Worm (Caenorhabditis elegans) whole organism, L2 larva: ENCODE data around the gene F35D11.3.

Source experiments
- R02D3.7 ChIP-seq: fragments of 150-350 bp; optimal IDR thresholded peaks from 2 replicates; lab custom pipeline; 2014; ENCODE audit warnings: missing biosample characterization, missing genetic modification characterization
- Y55F3AM.14 ChIP-seq: fragments of 200-800 bp; sonication (Bioruptor generic); optimal IDR thresholded peaks from 2 replicates; lab custom pipeline; 2018; ENCODE audit warnings: mild to moderate bottlenecking, missing genetic modification characterization, missing compliant biosample characterization
- ZK546.5 ChIP-seq: sonication (generic microtip); optimal IDR thresholded peaks from 2 replicates; lab custom pipeline; 2017; ENCODE audit warnings: missing biosample characterization, missing genetic modification characterization
- alr-1 ChIP-seq: fragments of 150-350 bp; optimal IDR thresholded peaks from 2 replicates; lab custom pipeline; 2014; ENCODE audit warnings: missing biosample characterization, missing genetic modification characterization
- ama-1 ChIP-seq: fragments of 150-350 bp; optimal IDR thresholded peaks from 2 replicates; lab custom pipeline; 2018; ENCODE audit warnings: inconsistent platforms
- ceh-16 ChIP-seq: fragments of 150-350 bp; optimal IDR thresholded peaks from 2 replicates; lab custom pipeline; 2014; ENCODE audit warnings: missing biosample characterization, missing genetic modification characterization
- ceh-82 ChIP-seq: fragments of 150-350 bp; optimal IDR thresholded peaks from 2 replicates; lab custom pipeline; 2014; ENCODE audit warnings: missing biosample characterization, missing genetic modification characterization
- crh-2 ChIP-seq: sonication (generic microtip); optimal IDR thresholded peaks from 2 replicates; lab custom pipeline; 2017; ENCODE audit warnings: missing biosample characterization, missing genetic modification characterization
- egl-27 ChIP-seq: sonication (generic microtip); optimal IDR thresholded peaks from 3 replicates; lab custom pipeline; 2017; ENCODE audit warnings: missing biosample characterization, missing genetic modification reagents, missing genetic modification characterization
- elt-3 ChIP-seq: sonication (generic microtip); optimal IDR thresholded peaks from 2 replicates; lab custom pipeline; 2017; ENCODE audit warnings: missing biosample characterization, missing genetic modification characterization
- fos-1 ChIP-seq: fragments of 150-350 bp; optimal IDR thresholded peaks from 2 replicates; lab custom pipeline; 2014; ENCODE audit warnings: missing biosample characterization, missing genetic modification characterization
- gmeb-1 ChIP-seq: fragments of 150-350 bp; optimal IDR thresholded peaks from 2 replicates; lab custom pipeline; 2014; ENCODE audit warnings: missing biosample characterization, missing genetic modification characterization
- lin-13 ChIP-seq: fragments of 150-350 bp; optimal IDR thresholded peaks from 2 replicates; lab custom pipeline; 2014; ENCODE audit warnings: missing biosample characterization, missing genetic modification reagents, missing genetic modification characterization
- lin-39 ChIP-seq: fragments of 150-350 bp; optimal IDR thresholded peaks from 2 replicates; lab custom pipeline; 2014; ENCODE audit warnings: missing biosample characterization, missing genetic modification reagents, missing genetic modification characterization
- lsy-2 ChIP-seq, 2 experiments: fragments of 150-350 bp in 1 of 2; sonication (generic microtip) in 1 of 2; optimal IDR thresholded peaks; 2 replicates each; lab custom pipeline; 2014 to 2017; ENCODE audit warnings: missing biosample characterization in 2 of 2, missing genetic modification characterization in 2 of 2
- mab-5 ChIP-seq: fragments of 150-350 bp; optimal IDR thresholded peaks from 2 replicates; lab custom pipeline; 2014; ENCODE audit warnings: missing biosample characterization, missing genetic modification characterization
- mbf-1 ChIP-seq: sonication (generic microtip); optimal IDR thresholded peaks from 2 replicates; lab custom pipeline; 2017; ENCODE audit warnings: missing biosample characterization, missing genetic modification characterization
- nhr-10 ChIP-seq: sonication (generic microtip); optimal IDR thresholded peaks from 2 replicates; lab custom pipeline; 2017; ENCODE audit warnings: missing biosample characterization, missing genetic modification characterization
- nhr-11 ChIP-seq: fragments of 150-350 bp; optimal IDR thresholded peaks from 2 replicates; lab custom pipeline; 2014; ENCODE audit warnings: missing biosample characterization, missing genetic modification characterization
- nhr-129 ChIP-seq: fragments of 150-350 bp; optimal IDR thresholded peaks from 2 replicates; lab custom pipeline; 2014; ENCODE audit warnings: missing biosample characterization, missing genetic modification characterization
- nhr-21 ChIP-seq: fragments of 150-350 bp; optimal IDR thresholded peaks from 2 replicates; lab custom pipeline; 2014; ENCODE audit warnings: missing biosample characterization, missing genetic modification characterization
- nhr-237 ChIP-seq: fragments of 150-350 bp; optimal IDR thresholded peaks from 2 replicates; lab custom pipeline; 2014; ENCODE audit warnings: missing biosample characterization, missing genetic modification characterization
- nhr-6 ChIP-seq: fragments of 150-350 bp; optimal IDR thresholded peaks from 2 replicates; lab custom pipeline; 2014; ENCODE audit warnings: missing biosample characterization, missing genetic modification characterization
- nhr-77 ChIP-seq: fragments of 150-350 bp; optimal IDR thresholded peaks from 2 replicates; lab custom pipeline; 2014; ENCODE audit warnings: missing biosample characterization, missing genetic modification characterization
- peb-1 ChIP-seq: fragments of 150-350 bp; optimal IDR thresholded peaks from 2 replicates; lab custom pipeline; 2014; ENCODE audit warnings: missing biosample characterization, missing genetic modification characterization
- sem-4 ChIP-seq: fragments of 150-350 bp; optimal IDR thresholded peaks from 2 replicates; lab custom pipeline; 2014; ENCODE audit warnings: missing biosample characterization, missing genetic modification reagents, missing genetic modification characterization
- sma-3 ChIP-seq: sonication (generic microtip); optimal IDR thresholded peaks from 2 replicates; lab custom pipeline; 2016; ENCODE audit warnings: missing genetic modification reagents, missing genetic modification characterization, missing compliant biosample characterization
- sma-9 ChIP-seq, 2 experiments: fragments of 150-350 bp in 1 of 2; sonication (generic microtip) in 1 of 2; optimal IDR thresholded peaks; 2 replicates each; lab custom pipeline; 2014 to 2016; ENCODE audit warnings: missing genetic modification characterization in 2 of 2, mild to moderate bottlenecking in 1 of 2, missing biosample characterization in 1 of 2, missing compliant biosample characterization in 1 of 2, missing genetic modification reagents in 1 of 2, moderate library complexity in 1 of 2
- snpc-4 ChIP-seq: fragments of 150-350 bp; optimal IDR thresholded peaks from 2 replicates; lab custom pipeline; 2014; ENCODE audit warnings: missing biosample characterization, missing genetic modification characterization
- unc-55 ChIP-seq: fragments of 150-350 bp; sonication (generic microtip); optimal IDR thresholded peaks from 3 replicates; lab custom pipeline; 2014; ENCODE audit warnings: missing biosample characterization, missing genetic modification reagents, missing genetic modification characterization
- unc-62 ChIP-seq: fragments of 150-350 bp; optimal IDR thresholded peaks from 2 replicates; lab custom pipeline; 2014; ENCODE audit warnings: missing biosample characterization, missing genetic modification reagents, missing genetic modification characterization
- zag-1 ChIP-seq: fragments of 150-350 bp; optimal IDR thresholded peaks from 2 replicates; lab custom pipeline; 2014; ENCODE audit warnings: missing biosample characterization, missing genetic modification characterization
- ztf-11 ChIP-seq: sonication (generic microtip); optimal IDR thresholded peaks from 2 replicates; lab custom pipeline; 2017; ENCODE audit warnings: missing biosample characterization, missing genetic modification characterization
- ztf-4 ChIP-seq: fragments of 150-350 bp; optimal IDR thresholded peaks from 2 replicates; lab custom pipeline; 2014; ENCODE audit warnings: missing biosample characterization, missing genetic modification characterization

The F35D11.3 gene

DNA sequence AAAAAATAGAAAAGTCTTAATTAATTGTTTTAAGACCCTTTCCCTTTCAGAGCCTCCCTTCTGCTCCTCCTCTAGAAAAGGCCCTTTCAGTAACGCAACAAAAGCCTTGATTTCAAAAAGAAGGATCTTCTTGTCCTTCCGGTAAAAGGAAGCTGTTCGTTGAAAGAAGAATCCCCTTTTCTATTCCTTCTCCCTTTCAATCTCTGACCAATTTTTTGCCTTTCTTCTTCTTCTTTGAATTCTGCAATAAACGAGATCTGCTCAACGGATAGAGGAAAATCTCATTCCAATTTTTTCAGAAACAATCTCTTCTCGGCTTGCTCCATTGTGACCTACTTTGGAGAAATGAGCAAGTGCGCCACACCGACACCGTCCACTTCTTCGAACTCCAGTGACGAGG is at the start of gene F35D11.3:
TSS of gene F35D11.3 (plus strand) at position 300 of the 400 bp plus-strand sequence.
- TF ChIP-seq sem-4, result no peak
- no peak for TF ChIP-seq nhr-21 (tag; lab: Kevin White, UChicago)
- TF ChIP-seq ama-1 (lab: Kevin White, UChicago), result no peak
- no peak for TF ChIP-seq nhr-77 (tag; lab: Kevin White, UChicago)
- TF ChIP-seq nhr-11 (tag; lab: Kevin White, UChicago), result no peak
- no peak for TF ChIP-seq Y55F3AM.14
- no peak for TF ChIP-seq nhr-6 (tag; lab: Kevin White, UChicago)
- no peak for TF ChIP-seq sma-3 (GFP tag; lab: Kevin White, UChicago)
- TF ChIP-seq snpc-4, result no peak
- TF ChIP-seq unc-62, result no peak
- no peak for TF ChIP-seq lin-13 (GFP tag; lab: Kevin White, UChicago)
- TF ChIP-seq zag-1 (tag; lab: Kevin White, UChicago), result no peak

DNA sequence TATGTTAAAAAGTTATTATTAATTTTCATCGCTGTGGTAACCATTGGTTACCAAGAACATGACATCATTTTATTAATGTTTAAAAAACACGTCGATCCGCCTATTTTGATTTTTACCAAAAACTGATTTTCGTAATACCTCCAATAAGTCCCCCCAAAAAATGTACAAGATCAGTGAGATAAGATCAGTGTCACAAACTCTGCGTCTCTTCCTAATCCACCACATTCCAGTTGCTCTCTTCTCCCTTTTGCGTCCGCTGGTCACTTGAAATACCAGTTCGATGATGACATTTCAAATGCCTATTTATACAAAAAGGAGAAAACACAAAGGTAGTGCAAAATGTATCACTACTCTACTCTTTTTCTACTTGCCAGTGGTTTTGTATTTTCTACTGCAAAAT is 48.1 kb upstream of the F35D11.3 start, which contains the start of gene M03A1.8:
TSS of gene M03A1.8 (plus strand) at position 269 of the 400 bp plus-strand sequence.
- peak; percentile 37 for TF ChIP-seq nhr-21 (tag; lab: Kevin White, UChicago)
- TF ChIP-seq peb-1 (tag; lab: Kevin White, UChicago), result no peak
- no peak for TF ChIP-seq gmeb-1 (tag; lab: Kevin White, UChicago)
- TF ChIP-seq R02D3.7, result no peak
- TF ChIP-seq nhr-129 (tag; lab: Kevin White, UChicago), result no peak
- no peak for TF ChIP-seq mbf-1
- no peak for TF ChIP-seq fos-1 (tag; lab: Kevin White, UChicago)
- TF ChIP-seq lsy-2 (tag; optimal IDR thresholded peaks at IDR 0.05; lab: Kevin White, UChicago), result no peak

ce11 chrII:4562503-4563000 is 45.6 kb upstream of the F35D11.3 start, which contains the start of gene dao-2:
Gene dao-2, plus strand, starts transcription at chrII:4562950.
- TF ChIP-seq lsy-2 (tag; optimal IDR thresholded peaks at IDR 0.05; lab: Kevin White, UChicago) (peak in 1 of 2 experiments; percentile 5), sma-9 (GFP tag; optimal IDR thresholded peaks at IDR 0.05; lab: Kevin White, UChicago) (peak; percentile 2), sma-9 (tag; optimal IDR thresholded peaks at IDR 0.05; lab: Kevin White, UChicago) (no peak), nhr-21 (tag; lab: Kevin White, UChicago) (peak; percentile 60), zag-1 (tag; lab: Kevin White, UChicago) (no peak), ama-1 (lab: Kevin White, UChicago) (no peak), ztf-4 (tag; lab: Kevin White, UChicago) (no peak), sem-4 (no peak), nhr-237 (tag; lab: Kevin White, UChicago) (no peak), nhr-129 (tag; lab: Kevin White, UChicago) (no peak), alr-1 (tag; lab: Kevin White, UChicago) (no peak), sma-3 (GFP tag; lab: Kevin White, UChicago) (peak; percentile 33), ceh-82 (tag; lab: Kevin White, UChicago) (no peak)
- TF ChIP-seq, all 48 proteins: peak for 4

- TF ChIP-seq lin-13 (GFP tag; lab: Kevin White, UChicago) (no peak), sma-9 (GFP tag; optimal IDR thresholded peaks at IDR 0.05; lab: Kevin White, UChicago) (no peak), sma-9 (tag; optimal IDR thresholded peaks at IDR 0.05; lab: Kevin White, UChicago) (no peak), snpc-4 (no peak), crh-2 (no peak), sem-4 (no peak), ztf-11 (tag; lab: Kevin White, UChicago) (no peak), mbf-1 (no peak), egl-27 (tag; lab: Kevin White, UChicago) (no peak)
- TF ChIP-seq, all 48 proteins: peak for 0
Observed at ce11 chrII:4565205-4565604, 43.0 kb upstream of the F35D11.3 start.

ce11 chrII:4566237-4566636 is 41.9 kb upstream of the F35D11.3 start:
- TF ChIP-seq ztf-4 (tag; lab: Kevin White, UChicago) (no peak), crh-2 (no peak), unc-62 (no peak), lsy-2 (tag; optimal IDR thresholded peaks at IDR 0.05; lab: Kevin White, UChicago) (no peak), nhr-10 (tag; lab: Kevin White, UChicago) (no peak), ztf-11 (tag; lab: Kevin White, UChicago) (no peak), R02D3.7 (no peak), sma-9 (GFP tag; optimal IDR thresholded peaks at IDR 0.05; lab: Kevin White, UChicago) (no peak), sma-9 (tag; optimal IDR thresholded peaks at IDR 0.05; lab: Kevin White, UChicago) (no peak), lin-39 (tag; lab: Kevin White, UChicago) (no peak)

DNA sequence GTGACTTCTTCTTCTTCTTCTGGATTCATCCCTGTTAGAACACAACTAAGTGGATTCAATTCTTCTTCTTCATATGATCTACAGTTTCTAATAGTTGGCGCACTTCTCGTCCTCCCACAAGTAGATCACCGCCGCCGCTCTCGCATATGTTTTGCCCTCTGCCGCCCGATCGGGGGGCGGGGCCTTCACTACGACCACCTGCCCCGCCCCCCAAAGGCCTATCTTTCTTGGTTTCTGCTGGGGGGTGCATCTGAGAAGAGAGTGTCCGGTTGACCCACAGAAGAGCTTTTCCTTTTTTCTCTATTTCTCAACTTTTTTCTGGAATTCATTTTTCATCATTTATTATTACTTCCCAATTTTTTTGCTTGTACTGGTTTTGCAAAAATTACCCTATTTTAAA is 37.1 kb upstream of the F35D11.3 start:
- TF ChIP-seq nhr-11 (tag; lab: Kevin White, UChicago), result no peak
- no peak for TF ChIP-seq mab-5 (tag; lab: Kevin White, UChicago)
- no peak for TF ChIP-seq zag-1 (tag; lab: Kevin White, UChicago)
- TF ChIP-seq fos-1 (tag; lab: Kevin White, UChicago), result no peak
- no peak for TF ChIP-seq lin-39 (tag; lab: Kevin White, UChicago)
- no peak for TF ChIP-seq ztf-4 (tag; lab: Kevin White, UChicago)
- TF ChIP-seq sem-4, result no peak
- no peak for TF ChIP-seq mbf-1
- no peak for TF ChIP-seq ama-1 (lab: Kevin White, UChicago)
- no peak for TF ChIP-seq ztf-11 (tag; lab: Kevin White, UChicago)
- no peak for TF ChIP-seq unc-55 (GFP tag; lab: Kevin White, UChicago)
- no peak for TF ChIP-seq ZK546.5 (tag; lab: Kevin White, UChicago)
- no peak for TF ChIP-seq elt-3 (tag; lab: Kevin White, UChicago)
- TF ChIP-seq nhr-237 (tag; lab: Kevin White, UChicago), result no peak
- TF ChIP-seq ceh-16 (tag; lab: Kevin White, UChicago), result no peak
- TF ChIP-seq, all 48 proteins: peak for 0
